Fruit fly (Drosophila melanogaster): ENCODE results near the gene CatB.

dm6 chr2L:8738253-8738665 lies 32.9 kb downstream of the CatB start:
- TF ChIP-seq CG11902 (GFP tag; optimal IDR thresholded peaks at IDR 0.05): no peak
- TF ChIP-seq Met (GFP tag; optimal IDR thresholded peaks at IDR 0.05): no peak
- no peak for TF ChIP-seq dac (GFP tag; optimal IDR thresholded peaks at IDR 0.05)
- no peak for TF ChIP-seq CG4318 (GFP tag; optimal IDR thresholded peaks at IDR 0.05)
- TF ChIP-seq CG1621 (tag; optimal IDR thresholded peaks at IDR 0.05): no peak
- no peak for TF ChIP-seq salr (GFP tag; optimal IDR thresholded peaks at IDR 0.05)
- TF ChIP-seq Sox102F (GFP tag; optimal IDR thresholded peaks at IDR 0.05): peak; percentile 8
- no peak for TF ChIP-seq spab (GFP tag; optimal IDR thresholded peaks at IDR 0.05)
- TF ChIP-seq Ets21C (GFP tag; optimal IDR thresholded peaks at IDR 0.05): no peak

Measured in whole organism, prepupa.